Fruit fly (Drosophila melanogaster) whole organism, embryonic: ENCODE data around the gene CG7298.

ENCODE experiments used
- Ada2b ChIP-seq: fragments of 200-800 bp; sonication (Bioruptor generic); IDR thresholded peaks from 2 replicates; pipeline ENCODE4 v1.3.6; 2022; ENCODE audit warnings: missing biosample characterization, missing genetic modification characterization
- CG10431 ChIP-seq: fragments of 200-800 bp; sonication (Bioruptor generic); optimal IDR thresholded peaks from 3 replicates; lab custom pipeline; 2018; ENCODE audit warnings: missing biosample characterization, mild to moderate bottlenecking, missing genetic modification characterization
- CG10959 ChIP-seq: fragments of 200-800 bp; sonication (Bioruptor generic); IDR thresholded peaks from 2 replicates; pipeline ENCODE4 v1.3.6; 2022; ENCODE audit warnings: missing biosample characterization, missing genetic modification characterization
- CG11695 ChIP-seq: fragments of 200-800 bp; sonication (Bioruptor generic); IDR thresholded peaks from 3 replicates; pipeline ENCODE4 v1.3.6; 2022; ENCODE audit warnings: missing biosample characterization, missing genetic modification characterization
- CG12391 ChIP-seq: fragments of 200-800 bp; sonication (Bioruptor generic); optimal IDR thresholded peaks from 3 replicates; lab custom pipeline; 2018; ENCODE audit warnings: missing biosample characterization, mild to moderate bottlenecking, missing genetic modification characterization, moderate library complexity
- CG13123 ChIP-seq: fragments of 200-800 bp; sonication (Bioruptor generic); optimal IDR thresholded peaks from 2 replicates; lab custom pipeline; 2016; ENCODE audit warnings: missing biosample characterization, missing genetic modification characterization
- CG13424 ChIP-seq: fragments of 200-800 bp; sonication (Bioruptor generic); optimal IDR thresholded peaks from 2 replicates; lab custom pipeline; 2019; ENCODE audit warnings: missing biosample characterization, mild to moderate bottlenecking, missing genetic modification characterization, moderate library complexity
- CG14014 ChIP-seq: fragments of 200-800 bp; sonication (Bioruptor generic); IDR thresholded peaks from 2 replicates; pipeline ENCODE4 v1.3.6; 2022; ENCODE audit warnings: missing biosample characterization, missing genetic modification characterization
- CG1647 ChIP-seq: fragments of 200-800 bp; sonication (Bioruptor generic); optimal IDR thresholded peaks from 3 replicates; lab custom pipeline; 2016; ENCODE audit warnings: missing biosample characterization, missing genetic modification characterization
- CG17612 ChIP-seq: fragments of 200-800 bp; sonication (Bioruptor generic); IDR thresholded peaks from 2 replicates; pipeline ENCODE4 v1.3.6; 2022; ENCODE audit warnings: missing biosample characterization, missing genetic modification characterization
- CG31441 ChIP-seq: fragments of 200-800 bp; sonication (Bioruptor generic); IDR thresholded peaks from 2 replicates; pipeline ENCODE4 v1.3.6; 2022; ENCODE audit warnings: missing biosample characterization, missing genetic modification characterization
- CG6854 ChIP-seq: fragments of 200-800 bp; sonication (Bioruptor generic); optimal IDR thresholded peaks from 3 replicates; lab custom pipeline; 2017; ENCODE audit warnings: missing biosample characterization, mild to moderate bottlenecking, missing genetic modification characterization
- CG7928 ChIP-seq: fragments of 200-800 bp; sonication (Bioruptor generic); optimal IDR thresholded peaks from 2 replicates; lab custom pipeline; 2017; ENCODE audit warnings: missing biosample characterization, mild to moderate bottlenecking, missing genetic modification characterization
- Deaf1 ChIP-seq: fragments of 200-800 bp; optimal IDR thresholded peaks from 3 replicates; lab custom pipeline; 2019; ENCODE audit warnings: missing biosample characterization, mild to moderate bottlenecking, missing genetic modification characterization, moderate library complexity
- ERR ChIP-seq: fragments of 200-800 bp; sonication (Bioruptor generic); optimal IDR thresholded peaks from 2 replicates; lab custom pipeline; 2016; ENCODE audit warnings: missing biosample characterization, missing genetic modification characterization
- Ets65A ChIP-seq: fragments of 200-800 bp; sonication (Bioruptor generic); peaks from one replicate; lab custom pipeline; 2016; ENCODE audit warnings: missing biosample characterization, missing genetic modification characterization
- Ets97D ChIP-seq: fragments of 200-800 bp; sonication (Bioruptor generic); optimal IDR thresholded peaks from 3 replicates; lab custom pipeline; 2016; ENCODE audit warnings: missing biosample characterization, missing genetic modification characterization
- Mes4 ChIP-seq: fragments of 200-800 bp; sonication (Bioruptor generic); optimal IDR thresholded peaks from 2 replicates; lab custom pipeline; 2016; ENCODE audit warnings: missing biosample characterization, missing genetic modification characterization
- PHDP ChIP-seq: fragments of 200-800 bp; sonication (Bioruptor generic); optimal IDR thresholded peaks from 3 replicates; lab custom pipeline; 2018; ENCODE audit warnings: missing biosample characterization, mild to moderate bottlenecking, missing genetic modification characterization, moderate library complexity
- Pdp1 ChIP-seq, 2 experiments: fragments of 200-800 bp; sonication (Bioruptor generic); optimal IDR thresholded peaks; 3 replicates each; lab custom pipeline; 2016; ENCODE audit warnings: missing biosample characterization in 2 of 2, missing genetic modification characterization in 2 of 2, mild to moderate bottlenecking in 1 of 2, moderate library complexity in 1 of 2
- Poxn ChIP-seq: fragments of 200-800 bp; sonication (Bioruptor generic); IDR thresholded peaks from 2 replicates; pipeline ENCODE4 v1.3.6; 2022; ENCODE audit warnings: missing biosample characterization, missing genetic modification characterization
- Ravus ChIP-seq: fragments of 200-800 bp; sonication (Bioruptor generic); IDR thresholded peaks from 2 replicates; pipeline ENCODE4 v1.3.6; 2022; ENCODE audit warnings: missing biosample characterization, missing genetic modification characterization
- Side ChIP-seq: fragments of 200-800 bp; sonication (Bioruptor generic); optimal IDR thresholded peaks from 2 replicates; lab custom pipeline; 2016; ENCODE audit warnings: missing biosample characterization, missing genetic modification characterization
- Sox100B ChIP-seq: fragments of 200-800 bp; sonication (Bioruptor generic); optimal IDR thresholded peaks from 3 replicates; lab custom pipeline; 2018; ENCODE audit warnings: missing biosample characterization, mild to moderate bottlenecking, missing genetic modification characterization
- Trl ChIP-seq, 3 experiments: fragments of >200 bp in 2 of 3; fragments of 200-800 bp in 1 of 3; sonication (Bioruptor generic) in 1 of 3; optimal IDR thresholded peaks; 2 replicates in 1 of 3; 3 replicates in 2 of 3; lab custom pipeline; 2016 to 2017; ENCODE audit warnings: missing biosample characterization in 1 of 3, missing genetic modification characterization in 1 of 3
- amos ChIP-seq: fragments of 200-800 bp; sonication (Bioruptor generic); IDR thresholded peaks from 2 replicates; pipeline ENCODE4 v1.3.6; 2022; ENCODE audit warnings: missing biosample characterization, missing genetic modification characterization; ENCODE audit not compliant: partially characterized antibody
- caup ChIP-seq: fragments of 200-800 bp; sonication (Bioruptor generic); optimal IDR thresholded peaks from 3 replicates; lab custom pipeline; 2017; ENCODE audit warnings: missing biosample characterization, mild to moderate bottlenecking, missing genetic modification characterization, moderate library complexity; ENCODE audit not compliant: severe bottlenecking
- cg ChIP-seq: fragments of 200-800 bp; sonication (Bioruptor generic); optimal IDR thresholded peaks from 3 replicates; lab custom pipeline; 2019; ENCODE audit warnings: missing biosample characterization, mild to moderate bottlenecking, missing genetic modification characterization, moderate library complexity
- chif ChIP-seq, 2 experiments: fragments of 200-800 bp; sonication (Bioruptor generic); optimal IDR thresholded peaks; 3 replicates each; lab custom pipeline; 2016; ENCODE audit warnings: missing biosample characterization in 2 of 2, missing genetic modification characterization in 2 of 2
- chm ChIP-seq: fragments of 200-800 bp; sonication (Bioruptor generic); IDR thresholded peaks from 2 replicates; pipeline ENCODE4 v1.3.6; 2022; ENCODE audit warnings: missing biosample characterization, missing genetic modification characterization
- da ChIP-seq: fragments of 200-800 bp; sonication (Bioruptor generic); optimal IDR thresholded peaks from 2 replicates; lab custom pipeline; 2016; ENCODE audit warnings: missing biosample characterization, missing genetic modification characterization
- disco-r ChIP-seq: fragments of 200-800 bp; sonication (Bioruptor generic); optimal IDR thresholded peaks from 2 replicates; lab custom pipeline; 2016; ENCODE audit warnings: missing biosample characterization, missing genetic modification characterization
- dm ChIP-seq: fragments of 200-800 bp; sonication (Bioruptor generic); optimal IDR thresholded peaks from 3 replicates; lab custom pipeline; 2016; ENCODE audit warnings: missing biosample characterization, missing genetic modification characterization
- esg ChIP-seq: fragments of 200-800 bp; sonication (Bioruptor generic); conservative IDR thresholded peaks from 2 replicates; pipeline ENCODE4 v1.3.6; 2022; ENCODE audit warnings: missing biosample characterization, missing genetic modification characterization
- gfzf ChIP-seq: fragments of 200-800 bp; sonication (Bioruptor generic); optimal IDR thresholded peaks from 2 replicates; lab custom pipeline; 2016; ENCODE audit warnings: missing biosample characterization, mild to moderate bottlenecking, missing genetic modification characterization, moderate library complexity
- ham ChIP-seq: fragments of 200-800 bp; sonication (Bioruptor generic); IDR thresholded peaks from 2 replicates; pipeline ENCODE4 v1.3.6; 2022; ENCODE audit warnings: missing biosample characterization, missing genetic modification characterization
- lola ChIP-seq, 3 experiments: fragments of >200 bp in 2 of 3; fragments of 200-800 bp in 1 of 3; sonication (Bioruptor generic) in 1 of 3; optimal IDR thresholded peaks; 2 replicates each; lab custom pipeline; 2017 to 2019; ENCODE audit warnings: missing biosample characterization in 3 of 3, missing genetic modification characterization in 3 of 3, mild to moderate bottlenecking in 1 of 3, moderate library complexity in 1 of 3
- luna ChIP-seq: fragments of 200-800 bp; sonication (Bioruptor generic); optimal IDR thresholded peaks from 2 replicates; lab custom pipeline; 2016; ENCODE audit warnings: missing biosample characterization, missing genetic modification characterization
- mld ChIP-seq: fragments of 200-800 bp; sonication (Bioruptor generic); IDR thresholded peaks from 3 replicates; pipeline ENCODE4 v1.3.6; 2022; ENCODE audit warnings: missing biosample characterization, missing genetic modification characterization; ENCODE audit not compliant: partially characterized antibody
- pho ChIP-seq: fragments of 200-800 bp; sonication (Bioruptor generic); optimal IDR thresholded peaks from 2 replicates; lab custom pipeline; 2016; ENCODE audit warnings: missing biosample characterization, missing genetic modification characterization
- sim ChIP-seq: fragments of 200-800 bp; sonication (Bioruptor generic); IDR thresholded peaks from 2 replicates; pipeline ENCODE4 v1.3.6; 2022; ENCODE audit warnings: missing biosample characterization, missing genetic modification characterization
- ssp ChIP-seq: fragments of 200-800 bp; sonication (Bioruptor generic); IDR thresholded peaks from 2 replicates; pipeline ENCODE4 v1.3.6; 2022; ENCODE audit warnings: missing biosample characterization, missing genetic modification characterization
- toy ChIP-seq: fragments of 200-800 bp; sonication (Bioruptor generic); IDR thresholded peaks from 2 replicates; pipeline ENCODE4 v1.3.6; 2022; ENCODE audit warnings: missing biosample characterization, missing genetic modification characterization
- tup ChIP-seq: fragments of 200-800 bp; sonication (Bioruptor generic); optimal IDR thresholded peaks from 2 replicates; lab custom pipeline; 2016; ENCODE audit warnings: missing biosample characterization, mild to moderate bottlenecking, missing genetic modification characterization, moderate library complexity
- tx ChIP-seq: fragments of 200-800 bp; sonication (Bioruptor generic); optimal IDR thresholded peaks from 2 replicates; lab custom pipeline; 2016; ENCODE audit warnings: missing biosample characterization, missing genetic modification characterization
- usp ChIP-seq: fragments of >200 bp; optimal IDR thresholded peaks from 2 replicates; lab custom pipeline; 2017; ENCODE audit warnings: missing biosample characterization, missing genetic modification characterization
- wor ChIP-seq: fragments of 200-800 bp; sonication (Bioruptor generic); IDR thresholded peaks from 2 replicates; pipeline ENCODE4 v1.3.6; 2022; ENCODE audit warnings: missing biosample characterization, missing genetic modification characterization
- zfh1 ChIP-seq: fragments of 200-800 bp; sonication (Bioruptor generic); IDR thresholded peaks from 3 replicates; pipeline ENCODE4 v1.3.6; 2022; ENCODE audit warnings: missing biosample characterization, missing genetic modification characterization

Gene CG7298

dm6 chr3L:20241987-20242982, 38.8 kb upstream of the CG7298 start (continued):
- no peak for TF ChIP-seq cg (GFP tag; lab: Kevin White, UChicago)
- TF ChIP-seq CG17612, result peak; percentile 29; the same call in 1 of the 2 replicates
- peak in 1 of 3 experiments; percentile 53 for TF ChIP-seq lola (GFP tag; optimal IDR thresholded peaks at IDR 0.05; lab: Kevin White, UChicago)
- peak; percentile 11 for TF ChIP-seq pho (GFP tag; lab: Kevin White, UChicago)
- TF ChIP-seq Pdp1 (GFP tag; optimal IDR thresholded peaks at IDR 0.05; lab: Kevin White, UChicago), result no peak
- no peak for TF ChIP-seq disco-r
- TF ChIP-seq Deaf1 (tag; lab: Kevin White, UChicago), result peak; percentile 12
- TF ChIP-seq CG13424 (tag; lab: Kevin White, UChicago), result peak; percentile 75
- no peak for TF ChIP-seq Mes4
- TF ChIP-seq CG10959, result no peak
- TF ChIP-seq amos (GFP tag; lab: Robert Waterston, UW), result peak; percentile 78
- TF ChIP-seq gfzf (GFP tag; lab: Kevin White, UChicago), result no peak
- no peak for TF ChIP-seq tup (GFP tag; lab: Kevin White, UChicago)
- TF ChIP-seq dm (GFP tag; lab: Kevin White, UChicago), result no peak
- no peak; the same call in none of the 2 replicates for TF ChIP-seq CG31441
- no peak for TF ChIP-seq mld (GFP tag; lab: Robert Waterston, UW)
- no peak for TF ChIP-seq chm
- TF ChIP-seq Ets65A (GFP tag; lab: Kevin White, UChicago), result peak; percentile 93
- TF ChIP-seq CG14014 (GFP tag; lab: Robert Waterston, UW), result peak; percentile 43; the same call in 1 of the 2 replicates
- no peak for TF ChIP-seq ERR
- TF ChIP-seq CG1647 (GFP tag; lab: Kevin White, UChicago), result no peak
- no peak for TF ChIP-seq Side
- peak; percentile 49; the same call in 2 of the 3 replicates for TF ChIP-seq CG11695 (GFP tag; lab: Robert Waterston, UW)
- TF ChIP-seq CG7928 (GFP tag; lab: Kevin White, UChicago), result peak; percentile 21
- TF ChIP-seq tx (GFP tag; lab: Kevin White, UChicago), result no peak
- TF ChIP-seq ssp (GFP tag; lab: Robert Waterston, UW), result peak; percentile 56
- no peak for TF ChIP-seq Poxn (GFP tag; lab: Robert Waterston, UW)
- TF ChIP-seq zfh1, result peak; percentile 74; the same call in 2 of the 3 replicates
- no peak for TF ChIP-seq Trl (optimal IDR thresholded peaks at IDR 0.05; lab: Kevin White, UChicago)
- TF ChIP-seq Trl (GFP tag; optimal IDR thresholded peaks at IDR 0.05; lab: Kevin White, UChicago), result no peak
- TF ChIP-seq chif (GFP tag; optimal IDR thresholded peaks at IDR 0.05; lab: Kevin White, UChicago), result no peak
- peak; percentile 61 for TF ChIP-seq caup
- no peak for TF ChIP-seq CG6854
- TF ChIP-seq Ravus (GFP tag; lab: Robert Waterston, UW), result no peak
- TF ChIP-seq Sox100B, result peak; percentile 66
- no peak for TF ChIP-seq CG10431 (GFP tag; lab: Kevin White, UChicago)
- TF ChIP-seq CG12391 (tag; lab: Kevin White, UChicago), result peak; percentile 76
- peak; percentile 4 for TF ChIP-seq CG13123
- 0 out of 2 replicates have a peak, but pooled peaks have one; percentile 7 for TF ChIP-seq sim (GFP tag; lab: Robert Waterston, UW)
- peak; percentile 5 for TF ChIP-seq Ets97D (GFP tag; lab: Kevin White, UChicago)
- TF ChIP-seq luna (GFP tag; lab: Kevin White, UChicago), result no peak
- peak; percentile 25; the same call in 1 of the 2 replicates for TF ChIP-seq esg (GFP tag; lab: Robert Waterston, UW)
- TF ChIP-seq da (GFP tag; lab: Kevin White, UChicago), result no peak
- no peak for TF ChIP-seq toy (GFP tag; lab: Robert Waterston, UW)
- peak; percentile 34; the same call in 1 of the 2 replicates for TF ChIP-seq wor (GFP tag; lab: Robert Waterston, UW)
- TF ChIP-seq Ada2b (GFP tag; lab: Robert Waterston, UW), result peak; percentile 41; the same call in 1 of the 2 replicates
- TF ChIP-seq ham (GFP tag; lab: Robert Waterston, UW), result no peak
- peak; percentile 73 for TF ChIP-seq PHDP (tag; lab: Kevin White, UChicago)
- no peak for TF ChIP-seq usp (GFP tag; lab: Kevin White, UChicago)
